Worm (Caenorhabditis elegans) whole organism, L1 larva: ENCODE data around the gene B0272.3.

Source experiments
- aly-2 ChIP-seq: fragments of 150-350 bp; optimal IDR thresholded peaks from 2 replicates; lab custom pipeline; 2014; ENCODE audit warnings: missing biosample characterization, missing genetic modification characterization
- ama-1 ChIP-seq: fragments of 150-350 bp; optimal IDR thresholded peaks from 2 replicates; lab custom pipeline; 2014
- lin-13 ChIP-seq: fragments of 150-350 bp; optimal IDR thresholded peaks from 2 replicates; lab custom pipeline; 2014; ENCODE audit warnings: missing biosample characterization, missing genetic modification reagents, missing genetic modification characterization
- nhr-76 ChIP-seq: sonication (generic microtip); optimal IDR thresholded peaks from 2 replicates; lab custom pipeline; 2017; ENCODE audit warnings: missing biosample characterization, missing genetic modification characterization
- snpc-4 ChIP-seq: fragments of 150-350 bp; optimal IDR thresholded peaks from 2 replicates; lab custom pipeline; 2014; ENCODE audit warnings: missing biosample characterization, missing genetic modification characterization
- swsn-7 ChIP-seq: sonication (generic microtip); optimal IDR thresholded peaks from 2 replicates; lab custom pipeline; 2016; ENCODE audit warnings: missing genetic modification characterization, missing compliant biosample characterization

DNA sequence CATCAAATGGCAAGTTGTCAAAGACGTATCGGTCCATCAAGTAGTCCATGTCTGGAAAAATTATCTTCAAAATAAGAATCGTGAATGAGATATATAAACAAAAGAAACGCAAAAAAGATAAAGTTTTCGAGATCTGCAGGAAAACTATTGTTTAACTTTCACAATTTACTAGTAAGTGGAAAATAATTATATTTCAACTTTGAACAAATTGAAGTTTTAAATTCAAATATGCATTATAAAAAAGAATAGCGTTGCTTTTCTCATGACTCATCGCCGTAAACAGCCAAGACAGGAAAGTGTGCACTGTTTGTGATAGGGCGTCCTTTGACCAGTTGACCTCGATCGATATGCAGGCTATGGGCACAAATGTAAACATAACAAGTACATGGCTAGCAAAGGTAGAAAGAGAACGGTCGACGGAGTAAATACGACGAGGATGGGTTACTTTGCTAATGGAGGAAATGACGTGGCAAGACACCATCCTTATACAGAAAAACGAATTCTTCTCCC lies 20.8 kb downstream of the B0272.3 start, which contains the start of gene ZK899.2:
- no peak for TF ChIP-seq swsn-7 (tag; lab: Kevin White, UChicago)
- TF ChIP-seq lin-13 (GFP tag; lab: Kevin White, UChicago), result no peak
- TF ChIP-seq nhr-76 (tag; lab: Kevin White, UChicago), result no peak
- TF ChIP-seq ama-1 (lab: Kevin White, UChicago), result no peak
- TF ChIP-seq snpc-4 (tag; lab: Kevin White, UChicago), result no peak
- TF ChIP-seq aly-2 (tag; lab: Kevin White, UChicago), result no peak
